Worm (Caenorhabditis elegans): ENCODE measurements around the gene tag-244.

The tag-244 gene

ce11 chrIV:1563476-1564131, 12.9 kb downstream of the tag-244 start, which contains the start of gene Y41D4B.15:
Gene Y41D4B.15, plus strand, starts transcription at chrIV:1564081.
- TF ChIP-seq K11D2.4 (GFP tag; IDR thresholded peaks at IDR 0.05) (no peak), ztf-22 (GFP tag; optimal IDR thresholded peaks at IDR 0.05) (no peak), sdz-38 (tag; optimal IDR thresholded peaks at IDR 0.05) (no peak), lsy-27 (tag; optimal IDR thresholded peaks at IDR 0.05; ENCODE audit: borderline replicate concordance, insufficient read depth) (no peak), egrh-3 (GFP tag; IDR thresholded peaks at IDR 0.05) (no peak), ztf-28 (GFP tag; IDR thresholded peaks at IDR 0.05) (no peak), bed-1 (GFP tag; IDR thresholded peaks at IDR 0.05) (no peak), ceh-27 (GFP tag; optimal IDR thresholded peaks at IDR 0.05) (no peak), mes-4 (tag; optimal IDR thresholded peaks at IDR 0.05) (no peak), B0019.2 (GFP tag; conservative IDR thresholded peaks at IDR 0.05) (no peak), ceh-79 (tag; optimal IDR thresholded peaks at IDR 0.05) (no peak), hrde-1 (tag; optimal IDR thresholded peaks at IDR 0.05; ENCODE audit: borderline replicate concordance) (no peak), Y79H2A.3 (GFP tag; conservative IDR thresholded peaks at IDR 0.05) (no peak), lin-54 (GFP tag; optimal IDR thresholded peaks at IDR 0.05) (no peak), rec-8 (tag; optimal IDR thresholded peaks at IDR 0.05) (no peak), dpl-1 (GFP tag; optimal IDR thresholded peaks at IDR 0.05) (no peak), rpc-1 (optimal IDR thresholded peaks at IDR 0.05) (no peak), rpc-1 (tag; optimal IDR thresholded peaks at IDR 0.05) (no peak), cebp-1 (GFP tag; IDR thresholded peaks at IDR 0.05) (no peak), cebp-1 (tag; optimal IDR thresholded peaks at IDR 0.05) (no peak)

ce11 chrIV:1565725-1566124, 15.0 kb downstream of the tag-244 start:
- TF ChIP-seq zfh-2 (GFP tag; conservative IDR thresholded peaks at IDR 0.05) (peak; percentile 86), egrh-3 (GFP tag; IDR thresholded peaks at IDR 0.05) (peak; percentile 72; the same call in 1 of the 2 replicates), T07F8.4 (tag; optimal IDR thresholded peaks at IDR 0.05) (no peak)

DNA sequence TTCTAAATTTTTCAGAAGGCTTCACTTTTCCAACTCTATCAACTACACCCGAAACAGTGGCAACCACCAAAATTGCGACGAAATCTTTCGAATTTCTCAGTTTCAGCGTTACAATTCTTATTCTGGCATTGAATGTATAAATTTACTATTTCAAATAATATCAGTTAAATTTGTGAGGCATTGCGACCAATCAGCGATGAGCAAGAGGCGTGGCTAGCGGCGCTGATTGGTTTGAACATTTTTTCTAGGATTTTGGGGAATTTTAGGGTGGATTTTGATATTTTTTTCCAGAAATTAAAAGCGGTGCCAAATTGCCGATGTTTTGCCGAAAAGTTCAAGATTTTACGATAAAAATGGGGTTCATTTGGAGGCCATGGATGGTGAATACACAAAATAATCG, 16.9 kb downstream of the tag-244 start:
- TF ChIP-seq akir-1 (GFP tag; optimal IDR thresholded peaks at IDR 0.05) (no peak), nfyb-1 (GFP tag; IDR thresholded peaks at IDR 0.05) (peak; percentile 92), madf-6 (GFP tag; IDR thresholded peaks at IDR 0.05) (peak; percentile 27; the same call in 1 of the 2 replicates)

- TF ChIP-seq F55B11.4 (tag; optimal IDR thresholded peaks at IDR 0.05; ENCODE audit: borderline replicate concordance, insufficient read depth) (no peak), B0336.3 (GFP tag; IDR thresholded peaks at IDR 0.05) (no peak), attf-3 (GFP tag; conservative IDR thresholded peaks at IDR 0.05) (no peak), tbp1 (GFP tag; optimal IDR thresholded peaks at IDR 0.05) (no peak), mel-28 (tag; optimal IDR thresholded peaks at IDR 0.05; ENCODE audit: borderline replicate concordance) (no peak)
Measured at ce11 chrIV:1576731-1577130, 26.1 kb downstream of the tag-244 start, which contains the start of gene Y41D4B.14. Gene Y41D4B.14, plus strand, starts transcription at chrIV:1577031.

DNA sequence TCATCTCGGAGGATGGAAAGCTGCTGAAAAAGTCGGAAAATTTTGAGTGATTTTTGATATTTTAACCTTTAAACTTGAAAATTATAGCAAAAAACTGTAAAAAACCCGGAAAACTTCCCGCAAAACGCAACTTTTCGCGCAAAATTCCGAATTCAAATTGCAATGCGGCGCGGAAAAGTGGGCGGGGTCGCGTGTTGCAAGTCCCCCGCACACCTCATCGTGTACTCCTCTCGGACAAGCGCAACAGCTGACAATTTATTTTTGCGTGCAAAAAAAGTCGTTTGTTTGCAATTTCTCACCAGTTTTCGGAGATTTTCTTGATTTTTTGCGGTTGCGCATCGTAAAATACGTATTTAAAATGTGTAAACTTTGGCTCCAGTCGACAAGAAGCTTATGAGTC, 45.1 kb downstream of the tag-244 start, which contains the start of gene npp-8:
Gene npp-8 (minus strand): TSS at position 23 of the 400 bp plus-strand sequence.
- TF ChIP-seq snpc-1.3 (tag; optimal IDR thresholded peaks at IDR 0.05; ENCODE audit: insufficient read depth) (peak; percentile 83), sdz-38 (tag; optimal IDR thresholded peaks at IDR 0.05) (no peak), B0261.1 (tag; optimal IDR thresholded peaks at IDR 0.05) (peak; percentile 12), dpl-1 (GFP tag; optimal IDR thresholded peaks at IDR 0.05) (peak; percentile 85), F10E7.11 (tag; optimal IDR thresholded peaks at IDR 0.05) (peak; percentile 48), repo-1 (tag; optimal IDR thresholded peaks at IDR 0.05) (peak; percentile 73), lin-54 (GFP tag; optimal IDR thresholded peaks at IDR 0.05) (peak; percentile 96), egrh-3 (GFP tag; IDR thresholded peaks at IDR 0.05) (peak; percentile 65), ztf-6 (GFP tag; IDR thresholded peaks at IDR 0.05) (no peak), mes-4 (tag; optimal IDR thresholded peaks at IDR 0.05) (no peak), B0035.1 (tag; optimal IDR thresholded peaks at IDR 0.05) (no peak), attf-3 (GFP tag; conservative IDR thresholded peaks at IDR 0.05) (peak; percentile 79), let-607 (tag; optimal IDR thresholded peaks at IDR 0.05) (peak in 1 of 2 experiments; percentile 58), nhr-120 (GFP tag; IDR thresholded peaks at IDR 0.05) (no peak), cebp-1 (GFP tag; IDR thresholded peaks at IDR 0.05) (peak; percentile 42; the same call in 1 of the 2 replicates), cebp-1 (tag; optimal IDR thresholded peaks at IDR 0.05) (peak; percentile 80), lir-1 (GFP tag; conservative IDR thresholded peaks at IDR 0.05) (no peak; the same call in 1 of the 2 replicates), bed-2 (GFP tag; IDR thresholded peaks at IDR 0.05) (peak; percentile 83)
